Fruit fly (Drosophila melanogaster) whole organism, adult: ENCODE measurements around the gene CG13308.

Experiments
- CG11617 ChIP-seq: fragments of 200-800 bp; sonication (Bioruptor generic); optimal IDR thresholded peaks from 2 replicates; lab custom pipeline; 2017; ENCODE audit warnings: mild to moderate bottlenecking, missing biosample characterization, missing genetic modification reagents, missing genetic modification characterization
- CG14711 ChIP-seq: fragments of 200-800 bp; sonication (Bioruptor generic); optimal IDR thresholded peaks from 2 replicates; lab custom pipeline; 2018; ENCODE audit warnings: missing biosample characterization, mild to moderate bottlenecking, missing genetic modification characterization, moderate library complexity
- CG7045 ChIP-seq: fragments of 200-800 bp; sonication (Bioruptor generic); optimal IDR thresholded peaks from 2 replicates; lab custom pipeline; 2017; ENCODE audit warnings: missing biosample characterization, mild to moderate bottlenecking, missing genetic modification characterization
- CG7101 ChIP-seq: fragments of 200-800 bp; sonication (Bioruptor generic); optimal IDR thresholded peaks from 2 replicates; lab custom pipeline; 2018; ENCODE audit warnings: missing biosample characterization, mild to moderate bottlenecking, missing genetic modification characterization, moderate library complexity
- Clk ChIP-seq: fragments of 200-800 bp; sonication (Bioruptor generic); optimal IDR thresholded peaks from 2 replicates; lab custom pipeline; 2017; ENCODE audit warnings: missing biosample characterization, missing genetic modification characterization
- Hr96 ChIP-seq: fragments of 200-800 bp; sonication (Bioruptor generic); optimal IDR thresholded peaks from 2 replicates; lab custom pipeline; 2016; ENCODE audit warnings: missing biosample characterization, missing genetic modification characterization
- bab1 ChIP-seq: fragments of 200-800 bp; sonication (Bioruptor generic); optimal IDR thresholded peaks from 3 replicates; lab custom pipeline; 2019; ENCODE audit warnings: missing biosample characterization, mild to moderate bottlenecking, missing genetic modification characterization, moderate library complexity
- cic ChIP-seq: fragments of 200-800 bp; sonication (Bioruptor generic); optimal IDR thresholded peaks from 2 replicates; lab custom pipeline; 2017; ENCODE audit warnings: missing biosample characterization, mild to moderate bottlenecking, missing genetic modification characterization, moderate library complexity
- kay ChIP-seq: fragments of 200-800 bp; sonication (Bioruptor generic); peaks from one replicate; lab custom pipeline; 2016; ENCODE audit warnings: missing biosample characterization, missing genetic modification characterization, borderline replicate concordance
- ovo ChIP-seq: fragments of 200-800 bp; sonication (Bioruptor generic); optimal IDR thresholded peaks from 2 replicates; lab custom pipeline; 2016; ENCODE audit warnings: missing biosample characterization, missing genetic modification characterization
- pad ChIP-seq: fragments of 200-800 bp; sonication (Bioruptor generic); optimal IDR thresholded peaks from 3 replicates; lab custom pipeline; 2017; ENCODE audit warnings: missing biosample characterization, missing genetic modification characterization, mild to moderate bottlenecking, moderate library complexity, missing genetic modification reagents
- tj ChIP-seq: fragments of 200-800 bp; sonication (Bioruptor generic); optimal IDR thresholded peaks from 3 replicates; lab custom pipeline; 2017; ENCODE audit warnings: missing biosample characterization, mild to moderate bottlenecking, missing genetic modification characterization, moderate library complexity

DNA sequence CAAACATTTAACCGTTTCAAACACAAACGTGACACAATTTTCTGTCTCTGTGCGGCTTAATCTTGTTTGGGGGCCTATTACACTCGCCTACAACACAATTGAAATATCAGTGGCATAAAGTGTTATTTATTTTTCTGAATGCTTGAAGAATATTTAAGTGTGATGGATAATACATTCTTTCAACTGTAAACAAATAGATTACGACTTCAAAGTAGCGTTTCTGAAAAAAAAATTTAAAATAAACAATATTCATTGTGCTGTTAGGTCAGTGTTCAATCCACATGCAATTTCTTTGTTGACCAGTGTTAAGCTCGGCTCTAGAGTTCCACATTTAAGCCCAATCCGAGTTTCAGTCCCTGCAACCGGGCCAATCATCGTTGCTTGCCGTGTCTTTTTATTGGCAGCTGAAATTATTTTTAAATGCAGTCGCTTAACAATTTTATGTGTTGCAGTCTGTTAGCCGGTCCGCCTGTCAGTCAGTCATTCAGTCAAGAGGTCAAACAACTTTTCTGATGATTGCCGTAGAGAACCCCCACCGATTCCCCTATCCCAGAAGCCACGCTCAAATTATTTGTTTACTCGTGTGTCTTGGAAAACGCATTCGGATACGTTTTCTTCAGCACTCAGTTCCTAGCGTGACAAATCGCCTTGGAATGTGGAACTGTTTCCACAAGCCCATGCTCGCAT lies 35.2 kb upstream of the CG13308 start:
- TF ChIP-seq Clk (GFP tag; lab: Kevin White, UChicago): no peak
- TF ChIP-seq CG14711 (tag; lab: Kevin White, UChicago): no peak
- no peak for TF ChIP-seq CG7101 (tag; lab: Kevin White, UChicago)
- no peak for TF ChIP-seq Hr96
- TF ChIP-seq kay (GFP tag; lab: Kevin White, UChicago): no peak
- TF ChIP-seq CG7045 (GFP tag; lab: Kevin White, UChicago): no peak
- peak; percentile 89 for TF ChIP-seq bab1 (GFP tag; lab: Kevin White, UChicago)
- no peak for TF ChIP-seq CG11617 (GFP tag; lab: Kevin White, UChicago)
- TF ChIP-seq cic: no peak
- no peak for TF ChIP-seq ovo (GFP tag; lab: Kevin White, UChicago)
- no peak for TF ChIP-seq pad
- TF ChIP-seq tj (GFP tag; lab: Kevin White, UChicago): no peak
